Worm (Caenorhabditis elegans): Measurements from ENCODE around the gene lido-13.

lido-13 gene

DNA sequence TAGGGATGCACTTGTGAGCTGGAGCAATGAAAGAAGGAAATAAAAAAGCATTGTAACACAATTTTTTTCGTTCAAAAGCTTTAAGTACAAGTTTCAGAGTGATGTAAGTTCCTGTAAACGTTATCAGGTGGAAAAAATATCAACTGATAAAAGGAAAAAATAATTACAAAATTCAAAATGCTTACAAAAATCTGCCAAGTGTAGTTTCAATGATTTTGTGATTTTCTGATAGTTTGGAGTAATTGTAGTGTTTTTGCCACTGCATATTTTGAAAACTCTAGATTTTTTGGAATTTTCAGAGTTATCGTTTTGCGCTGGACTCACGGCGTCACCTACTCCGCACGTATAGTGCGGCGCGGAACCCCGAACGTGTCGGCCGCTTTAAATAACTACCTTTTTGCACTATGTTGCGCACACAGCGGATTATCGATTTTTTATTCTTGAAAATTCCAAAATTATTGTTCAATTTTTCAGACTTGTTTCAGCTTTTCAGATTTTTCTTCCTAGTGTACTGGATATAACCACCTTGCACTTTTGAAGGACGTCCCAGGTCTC lies 30.7 kb downstream of the lido-13 start, which contains the start of gene clec-2:
Gene clec-2 (minus strand): TSS at position 51 of the 555 bp plus-strand sequence.
- TF ChIP-seq dao-5 (tag; optimal IDR thresholded peaks at IDR 0.05) (no peak), him-1 (tag; optimal IDR thresholded peaks at IDR 0.05) (no peak), W03F9.2 (tag; optimal IDR thresholded peaks at IDR 0.05) (no peak)

- TF ChIP-seq dao-5 (tag; optimal IDR thresholded peaks at IDR 0.05) (no peak), W03F9.2 (tag; optimal IDR thresholded peaks at IDR 0.05) (no peak), him-1 (tag; optimal IDR thresholded peaks at IDR 0.05) (no peak)
Observed at ce11 chrII:3020899-3021298, 33.2 kb downstream of the lido-13 start.

DNA sequence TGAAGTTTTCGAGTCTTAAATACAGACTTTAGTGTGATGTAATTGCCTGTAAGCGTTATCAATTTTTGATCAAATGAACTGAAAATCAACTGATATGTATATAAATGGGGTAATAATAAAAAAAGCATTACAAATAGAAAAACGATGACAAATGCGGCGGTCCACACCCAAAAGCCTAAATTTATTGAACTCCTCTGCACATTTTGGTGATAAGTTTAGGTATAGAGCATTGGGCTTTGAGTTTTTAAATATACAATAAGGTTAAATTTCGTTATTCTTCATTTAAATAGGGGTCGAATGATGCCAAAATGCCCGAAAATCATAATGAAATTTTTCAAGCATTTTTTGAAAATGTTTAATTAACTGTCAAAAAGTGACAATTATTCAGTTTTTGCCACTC lies 34.3 kb downstream of the lido-13 start, which contains the start of gene clec-3:
Gene clec-3 (minus strand): TSS at position 101 of the 400 bp plus-strand sequence.
- no peak for TF ChIP-seq him-1 (tag; optimal IDR thresholded peaks at IDR 0.05)
- TF ChIP-seq dao-5 (tag; optimal IDR thresholded peaks at IDR 0.05): no peak
- TF ChIP-seq W03F9.2 (tag; optimal IDR thresholded peaks at IDR 0.05): no peak

DNA sequence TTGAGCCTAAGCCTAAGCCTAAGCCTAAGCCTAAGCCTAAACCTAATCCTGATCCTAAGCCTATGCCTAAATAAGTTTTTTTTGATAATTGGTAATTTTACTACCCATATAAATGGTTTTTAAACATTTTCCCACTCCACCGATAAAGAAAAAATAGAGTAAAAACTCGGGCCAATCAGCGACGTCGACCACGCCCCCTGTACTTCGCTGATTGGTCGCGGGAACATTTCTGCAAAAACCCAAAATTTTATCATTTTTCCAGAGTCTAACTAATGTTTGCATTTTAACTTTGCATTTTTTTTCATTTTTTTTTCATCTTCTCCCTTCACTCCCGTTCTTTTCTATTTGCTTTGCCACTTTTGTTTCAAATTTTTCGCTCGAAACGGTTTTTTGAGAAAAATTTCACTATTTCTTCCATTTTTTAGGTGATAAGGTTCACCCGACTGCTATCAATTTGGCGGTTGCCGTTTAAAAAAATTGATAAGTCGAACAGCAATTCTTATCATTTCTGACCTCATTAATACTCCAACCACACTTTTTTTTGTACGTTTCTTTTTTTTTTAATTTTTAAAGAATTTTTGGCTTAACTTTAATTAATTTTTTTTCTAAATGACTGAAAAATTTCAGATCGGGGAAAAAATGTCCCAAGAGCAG lies 39.8 kb downstream of the lido-13 start, which contains the start of gene C41H7.2:
Gene C41H7.2 (plus strand): TSS at position 622 of the 654 bp plus-strand sequence.
- TF ChIP-seq W03F9.2 (tag; optimal IDR thresholded peaks at IDR 0.05): no peak

- TF ChIP-seq W03F9.2 (tag; optimal IDR thresholded peaks at IDR 0.05): no peak
- no peak for TF ChIP-seq him-1 (tag; optimal IDR thresholded peaks at IDR 0.05)
- TF ChIP-seq dao-5 (tag; optimal IDR thresholded peaks at IDR 0.05): no peak
Observed at ce11 chrII:3012133-3012532, 42.0 kb downstream of the lido-13 start, which contains the start of gene C41H7.9. Gene C41H7.9, minus strand, starts transcription at chrII:3012233.

DNA sequence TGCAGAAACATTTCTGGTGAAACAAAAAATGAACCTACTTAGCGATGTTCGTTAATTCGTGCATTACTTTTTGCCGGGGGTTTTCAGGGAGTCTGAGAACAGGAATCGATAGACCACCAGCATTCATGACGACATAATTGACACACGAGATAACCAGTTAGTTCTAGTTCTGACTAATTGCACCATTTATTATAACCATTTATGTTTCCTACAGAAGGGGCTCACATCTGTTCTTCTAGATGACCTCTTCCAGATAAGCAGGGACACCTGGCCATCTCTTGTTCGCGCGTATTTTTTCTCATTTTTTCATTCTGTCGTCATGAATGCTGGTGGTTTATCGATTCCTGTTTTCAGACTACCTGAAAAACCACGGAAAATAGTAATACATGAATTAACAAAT lies 45.7 kb downstream of the lido-13 start, which contains the start of gene sdz-5:
Gene sdz-5 (plus strand): TSS at position 301 of the 400 bp plus-strand sequence.
- TF ChIP-seq W03F9.2 (tag; optimal IDR thresholded peaks at IDR 0.05) (no peak), him-1 (tag; optimal IDR thresholded peaks at IDR 0.05) (no peak), dao-5 (tag; optimal IDR thresholded peaks at IDR 0.05) (no peak)

DNA sequence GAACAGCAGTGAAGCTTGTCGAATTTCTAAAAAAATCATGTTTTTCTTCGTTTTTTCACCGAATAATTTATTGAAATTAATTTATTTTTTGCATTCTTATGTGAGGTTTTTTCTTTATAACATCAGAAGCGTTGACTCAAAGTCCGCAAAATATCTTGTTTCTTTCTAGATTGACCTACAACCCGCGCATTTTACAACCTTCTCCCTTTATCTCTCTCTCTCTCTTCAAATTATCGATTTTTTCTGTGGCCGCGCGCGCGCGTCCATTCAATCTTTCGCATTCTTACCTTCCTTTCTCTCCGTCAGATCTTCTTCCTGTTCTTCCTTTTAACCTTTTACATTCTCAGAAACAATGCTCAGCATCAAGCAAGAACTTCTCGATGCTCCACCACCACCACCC lies 48.6 kb downstream of the lido-13 start, which contains the start of gene lido-12:
Gene lido-12 (plus strand): TSS at position 301 of the 400 bp plus-strand sequence.
- no peak for TF ChIP-seq him-1 (tag; optimal IDR thresholded peaks at IDR 0.05)
- no peak for TF ChIP-seq dao-5 (tag; optimal IDR thresholded peaks at IDR 0.05)
- no peak for TF ChIP-seq W03F9.2 (tag; optimal IDR thresholded peaks at IDR 0.05)

- TF ChIP-seq W03F9.2 (tag; optimal IDR thresholded peaks at IDR 0.05): no peak
- TF ChIP-seq him-1 (tag; optimal IDR thresholded peaks at IDR 0.05): no peak
- TF ChIP-seq dao-5 (tag; optimal IDR thresholded peaks at IDR 0.05): no peak
Observed at ce11 chrII:3003667-3004066, 50.5 kb downstream of the lido-13 start, which contains the start of gene lido-11. Gene lido-11, plus strand, starts transcription at chrII:3003967.
